Fruit fly (Drosophila melanogaster) whole organism, prepupa: ENCODE results near the gene Rlb1.
A peak's percentile ranks its signal among the peaks of the same experiment; 100 is the strongest.

ENCODE experiments used
- CG10631 ChIP-seq: fragments of 200-800 bp; sonication (Bioruptor generic); optimal IDR thresholded peaks from 2 replicates; lab custom pipeline; 2016; ENCODE audit warnings: missing biosample characterization, missing genetic modification characterization
- CG11294 ChIP-seq: fragments of 200-800 bp; sonication (Bioruptor generic); IDR thresholded peaks from 2 replicates; pipeline ENCODE4 v1.3.6; 2022; ENCODE audit warnings: missing biosample characterization, missing genetic modification characterization
- CG15336 ChIP-seq: fragments of 200-800 bp; sonication (Bioruptor generic); IDR thresholded peaks from 2 replicates; pipeline ENCODE4 v1.3.6; 2022; ENCODE audit warnings: missing biosample characterization, missing genetic modification characterization
- CG16779 ChIP-seq: fragments of 200-800 bp; sonication (Bioruptor generic); optimal IDR thresholded peaks from 3 replicates; lab custom pipeline; 2017; ENCODE audit warnings: missing biosample characterization, mild to moderate bottlenecking, missing genetic modification characterization
- CG32006 ChIP-seq: fragments of 200-800 bp; sonication (Bioruptor generic); optimal IDR thresholded peaks from 3 replicates; lab custom pipeline; 2017; ENCODE audit warnings: missing biosample characterization, mild to moderate bottlenecking, missing genetic modification characterization
- CG6163 ChIP-seq: fragments of 200-800 bp; sonication (Bioruptor generic); IDR thresholded peaks from 3 replicates; pipeline ENCODE4 v1.3.6; 2022; ENCODE audit warnings: missing biosample characterization, missing genetic modification characterization
- CG6854 ChIP-seq: fragments of 200-800 bp; sonication (Bioruptor generic); optimal IDR thresholded peaks from 2 replicates; lab custom pipeline; 2017; ENCODE audit warnings: missing biosample characterization, mild to moderate bottlenecking, missing genetic modification characterization
- Eip75B ChIP-seq: fragments of 200-800 bp; sonication (Bioruptor generic); optimal IDR thresholded peaks from 3 replicates; lab custom pipeline; 2016; ENCODE audit warnings: missing biosample characterization, missing genetic modification characterization
- Hr38 ChIP-seq: sonication (Bioruptor generic); optimal IDR thresholded peaks from 2 replicates; lab custom pipeline; 2016; ENCODE audit warnings: missing biosample characterization, missing genetic modification characterization
- OdsH ChIP-seq: fragments of 200-800 bp; sonication (Bioruptor generic); optimal IDR thresholded peaks from 3 replicates; lab custom pipeline; 2016; ENCODE audit warnings: missing biosample characterization, missing genetic modification characterization
- Sox14 ChIP-seq: fragments of 200-800 bp; sonication (Bioruptor generic); optimal IDR thresholded peaks from 3 replicates; lab custom pipeline; 2016; ENCODE audit warnings: missing biosample characterization, missing genetic modification characterization
- cyc ChIP-seq: fragments of 200-800 bp; sonication (Bioruptor generic); optimal IDR thresholded peaks from 3 replicates; lab custom pipeline; 2016; ENCODE audit warnings: missing biosample characterization, missing genetic modification characterization
- dsx ChIP-seq: fragments of 200-800 bp; optimal IDR thresholded peaks from 3 replicates; lab custom pipeline; 2019; ENCODE audit warnings: missing biosample characterization, mild to moderate bottlenecking, missing genetic modification characterization, moderate library complexity; ENCODE audit not compliant: poor library complexity, severe bottlenecking
- fkh ChIP-seq: fragments of 200-800 bp; sonication (Bioruptor generic); optimal IDR thresholded peaks from 3 replicates; lab custom pipeline; 2017; ENCODE audit warnings: missing biosample characterization, mild to moderate bottlenecking, missing genetic modification characterization, moderate library complexity

dm6 chr3R:9559413-9560014 is 46.4 kb downstream of the Rlb1 start, which contains the start of the genes AP-1mu and MBD-like:
- TF ChIP-seq Eip75B = no peak
- no peak for TF ChIP-seq OdsH (GFP tag; lab: Kevin White, UChicago)
- TF ChIP-seq CG32006 (GFP tag; lab: Kevin White, UChicago) = no peak
- TF ChIP-seq cyc (GFP tag; lab: Kevin White, UChicago) = peak; percentile 75
- 0 out of 2 replicates have a peak, but pooled peaks have one; percentile 13 for TF ChIP-seq CG15336 (GFP tag; lab: Robert Waterston, UW)
- TF ChIP-seq CG6163 (GFP tag; lab: Robert Waterston, UW) = 0 out of 3 replicates have a peak, but pooled peaks have one; percentile 36
- no peak for TF ChIP-seq CG6854 (GFP tag; lab: Kevin White, UChicago)
- no peak for TF ChIP-seq dsx (GFP tag; lab: Kevin White, UChicago)
- TF ChIP-seq fkh = no peak
- TF ChIP-seq CG10631 (GFP tag; lab: Kevin White, UChicago) = peak; percentile 72
- no peak for TF ChIP-seq CG16779
- peak; percentile 78 for TF ChIP-seq Sox14 (GFP tag; lab: Kevin White, UChicago)
- no peak for TF ChIP-seq CG11294 (GFP tag; lab: Robert Waterston, UW)
- TF ChIP-seq Hr38 (GFP tag; lab: Kevin White, UChicago) = no peak
